Worm (Caenorhabditis elegans) whole organism, L4/young adult: ENCODE data around the gene C16C8.12.
"Not testable (repeated sequence)": the region's sequence is repeated elsewhere in the genome, so short reads cannot be mapped to it uniquely, and the experiment has no call there.

ENCODE experiments used
- W03F9.2 ChIP-seq: fragments of 150-350 bp; optimal IDR thresholded peaks from 2 replicates; lab custom pipeline; 2014; ENCODE audit warnings: missing biosample characterization, missing genetic modification characterization
- dao-5 ChIP-seq: sonication (generic microtip); optimal IDR thresholded peaks from 2 replicates; lab custom pipeline; 2016; ENCODE audit warnings: missing genotype, missing genetic modification characterization, moderate library complexity, missing compliant biosample characterization
- him-1 ChIP-seq: sonication (generic microtip); optimal IDR thresholded peaks from 2 replicates; lab custom pipeline; 2016; ENCODE audit warnings: missing genotype, missing genetic modification reagents, missing genetic modification characterization, missing compliant biosample characterization

The C16C8.12 gene

DNA sequence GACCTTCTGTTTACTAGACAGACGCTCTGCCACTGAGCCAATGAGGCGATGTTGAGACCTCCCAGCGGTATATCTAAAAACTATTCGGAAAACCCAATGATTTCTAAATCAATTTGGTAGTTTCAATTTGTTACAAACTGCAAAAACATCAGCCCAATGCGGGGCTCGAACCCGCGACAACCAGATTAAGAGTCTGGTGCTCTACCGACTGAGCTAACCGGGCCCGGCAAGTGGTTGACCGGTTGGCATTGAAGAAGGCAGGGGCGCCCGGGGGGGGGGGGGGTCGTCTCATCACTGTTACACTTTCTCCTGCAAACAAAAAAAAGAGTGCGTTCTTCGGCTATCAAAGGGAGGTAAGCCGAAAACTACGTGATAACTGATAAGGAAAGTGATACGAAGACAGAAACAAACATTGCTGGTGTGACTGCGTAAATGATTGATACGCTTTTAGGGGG is 13.2 kb upstream of the C16C8.12 start:
- TF ChIP-seq dao-5 (tag; lab: Kevin White, UChicago) (peak; percentile 73), W03F9.2 (tag; lab: Kevin White, UChicago) (no peak), him-1 (tag; lab: Kevin White, UChicago) (no peak)

DNA sequence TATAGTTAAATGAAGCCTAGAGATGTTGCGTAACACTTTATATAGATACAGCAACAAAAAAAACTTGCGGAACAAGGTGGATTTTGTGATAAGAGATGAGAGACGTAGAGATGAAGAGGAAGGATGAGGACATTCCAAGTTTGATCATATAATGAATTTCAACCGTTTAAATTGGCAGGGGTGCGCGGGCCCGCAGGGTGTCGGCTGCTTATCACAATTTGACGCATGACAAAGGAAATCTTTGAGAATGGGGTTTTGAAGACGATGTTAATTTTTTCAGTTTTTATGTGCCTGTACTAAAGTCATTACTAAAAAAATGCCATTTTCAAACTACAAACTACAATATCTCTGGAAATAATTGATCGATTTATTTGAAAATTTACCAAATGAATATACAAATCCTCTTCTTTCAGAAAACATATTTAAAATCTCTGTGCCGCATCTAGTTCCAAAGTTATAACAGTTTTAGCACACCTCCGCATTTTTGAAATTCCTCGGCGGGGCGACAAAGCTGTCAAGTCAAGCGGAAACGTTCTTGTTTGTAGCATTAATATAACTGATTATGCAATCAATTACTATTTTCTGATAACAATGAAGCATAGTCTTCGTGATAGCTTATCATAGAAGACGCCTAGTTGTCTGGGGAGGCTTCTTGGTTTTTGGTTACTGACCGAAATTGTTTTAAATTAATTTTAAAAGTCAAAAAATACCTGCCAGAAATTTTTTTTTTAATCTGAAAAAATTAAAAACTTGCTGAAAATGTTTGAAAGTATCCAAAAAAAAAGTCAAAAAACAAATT is 12.5 kb upstream of the C16C8.12 start:
- TF ChIP-seq him-1 (tag; lab: Kevin White, UChicago): no peak
- no peak for TF ChIP-seq dao-5 (tag; lab: Kevin White, UChicago)
- no peak for TF ChIP-seq W03F9.2 (tag; lab: Kevin White, UChicago)

- TF ChIP-seq dao-5 (tag; lab: Kevin White, UChicago) (no peak), W03F9.2 (tag; lab: Kevin White, UChicago) (no peak), him-1 (tag; lab: Kevin White, UChicago) (no peak)
Observed at ce11 chrII:3440641-3440926, 11.9 kb upstream of the C16C8.12 start, which contains the start of gene C16C8.17. Gene C16C8.17, plus strand, starts transcription at chrII:3440827.

ce11 chrII:3441377-3441776 is 11.1 kb upstream of the C16C8.12 start, which contains the start of gene C16C8.27:
Gene C16C8.27, plus strand, starts transcription at chrII:3441677.
- no peak for TF ChIP-seq W03F9.2 (tag; lab: Kevin White, UChicago)
- no peak for TF ChIP-seq him-1 (tag; lab: Kevin White, UChicago)
- TF ChIP-seq dao-5 (tag; lab: Kevin White, UChicago): no peak

ce11 chrII:3443154-3443553 is 9.4 kb upstream of the C16C8.12 start, which contains the start of gene C16C8.22:
Gene C16C8.22, minus strand, starts transcription at chrII:3443254.
- TF ChIP-seq dao-5 (tag; lab: Kevin White, UChicago) (no peak), W03F9.2 (tag; lab: Kevin White, UChicago) (no peak), him-1 (tag; lab: Kevin White, UChicago) (no peak)

- TF ChIP-seq dao-5 (tag; lab: Kevin White, UChicago): no peak
- no peak for TF ChIP-seq W03F9.2 (tag; lab: Kevin White, UChicago)
- no peak for TF ChIP-seq him-1 (tag; lab: Kevin White, UChicago)
Observed at ce11 chrII:3444280-3444679, 8.2 kb upstream of the C16C8.12 start, which contains the start of gene C16C8.4. Gene C16C8.4, minus strand, starts transcription at chrII:3444380.

- TF ChIP-seq dao-5 (tag; lab: Kevin White, UChicago) (no peak), W03F9.2 (tag; lab: Kevin White, UChicago) (no peak), him-1 (tag; lab: Kevin White, UChicago) (no peak)
Observed at ce11 chrII:3445285-3445806, 7.2 kb upstream of the C16C8.12 start, which contains the start of the genes C16C8.5 and C16C8.16. Gene C16C8.5, minus strand, starts transcription at chrII:3445385. Gene C16C8.16, plus strand, starts transcription at chrII:3445756.

DNA sequence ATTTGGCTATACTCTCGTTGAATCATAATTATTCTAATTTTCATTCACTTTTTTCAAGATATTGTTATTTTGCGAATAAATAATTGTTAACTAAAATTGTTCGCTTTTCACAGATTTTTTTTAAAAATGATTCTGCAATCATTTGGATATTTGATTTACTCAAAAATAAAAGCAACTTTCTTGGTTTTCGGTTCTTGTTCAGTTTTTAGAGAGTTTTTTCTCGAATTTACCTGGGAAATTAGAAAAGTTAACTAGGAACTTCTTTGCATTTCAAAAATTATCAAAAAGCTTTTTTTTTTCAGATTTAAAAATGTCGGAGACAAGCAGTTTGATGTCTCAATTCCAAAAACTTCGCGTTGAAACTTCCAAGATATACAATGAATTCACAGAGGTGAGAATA is 5.9 kb upstream of the C16C8.12 start, which contains the start of the genes C16C8.20 and gldi-6:
TSS of gene C16C8.20 (plus strand) at position 301 of the 400 bp plus-strand sequence.
TSS of gene gldi-6 (plus strand) at position 301 of the 400 bp plus-strand sequence.
- TF ChIP-seq W03F9.2 (tag; lab: Kevin White, UChicago) (no peak), him-1 (tag; lab: Kevin White, UChicago) (no peak), dao-5 (tag; lab: Kevin White, UChicago) (no peak)

- TF ChIP-seq him-1 (tag; lab: Kevin White, UChicago) (no peak), dao-5 (tag; lab: Kevin White, UChicago) (no peak), W03F9.2 (tag; lab: Kevin White, UChicago) (no peak)
Observed at ce11 chrII:3447906-3448305, 4.6 kb upstream of the C16C8.12 start, which contains the start of gene C16C8.21. Gene C16C8.21, plus strand, starts transcription at chrII:3448206.

- TF ChIP-seq W03F9.2 (tag; lab: Kevin White, UChicago) (no peak), him-1 (tag; lab: Kevin White, UChicago) (no peak), dao-5 (tag; lab: Kevin White, UChicago) (no peak)
Observed at ce11 chrII:3448776-3449280, 3.7 kb upstream of the C16C8.12 start, which contains the start of gene C16C8.25. Gene C16C8.25, plus strand, starts transcription at chrII:3449230.

ce11 chrII:3449514-3449913 is 3.0 kb upstream of the C16C8.12 start, which contains the start of gene C16C8.14:
Gene C16C8.14, plus strand, starts transcription at chrII:3449814.
- TF ChIP-seq W03F9.2, dao-5, him-1 (tag; lab: Kevin White, UChicago): not testable (repeated sequence)

- no peak for TF ChIP-seq dao-5 (tag; lab: Kevin White, UChicago)
- TF ChIP-seq him-1 (tag; lab: Kevin White, UChicago): no peak
- TF ChIP-seq W03F9.2 (tag; lab: Kevin White, UChicago): no peak
Observed at ce11 chrII:3453521-3453920, 1.0 kb downstream of the C16C8.12 start, which contains the start of gene C16C8.11. Gene C16C8.11, plus strand, starts transcription at chrII:3453708.

DNA sequence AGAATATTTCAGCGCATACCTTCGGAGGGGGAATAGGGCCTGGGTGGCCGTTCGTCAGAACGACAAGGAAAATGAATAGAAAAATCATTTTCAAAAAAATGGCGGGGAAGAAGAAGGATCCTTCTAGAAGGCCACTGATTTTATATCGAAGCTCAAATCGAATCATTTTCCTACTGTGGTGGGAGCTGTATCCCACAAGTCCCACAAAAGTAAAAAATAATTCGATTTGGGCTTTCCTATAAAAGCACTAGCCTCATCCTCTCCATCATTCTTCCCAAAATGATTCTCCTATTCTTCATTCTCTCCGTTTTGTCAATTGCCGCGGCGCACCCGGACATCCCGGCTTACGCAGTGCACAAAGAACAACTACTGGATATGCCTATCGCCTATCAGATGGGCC is 5.7 kb downstream of the C16C8.12 start, which contains the start of the genes C16C8.26 and C16C8.19:
TSS of gene C16C8.26 (minus strand) at position 101 of the 400 bp plus-strand sequence.
TSS of gene C16C8.19 (plus strand) at position 279 of the 400 bp plus-strand sequence.
- TF ChIP-seq him-1 (tag; lab: Kevin White, UChicago): no peak
- TF ChIP-seq W03F9.2 (tag; lab: Kevin White, UChicago): no peak
- TF ChIP-seq dao-5 (tag; lab: Kevin White, UChicago): no peak
